Worm (Caenorhabditis elegans): ENCODE measurements around the gene mdt-29.

ce11 chrIII:13766704-13767323, 6.2 kb upstream of the mdt-29 start:
- no peak for TF ChIP-seq aptf-3 (GFP tag; IDR thresholded peaks at IDR 0.05)
- no peak for TF ChIP-seq ztf-25 (GFP tag; IDR thresholded peaks at IDR 0.05)
